Fruit fly (Drosophila melanogaster): Measurements from ENCODE around the gene CG43373.

Gene CG43373

dm6 chr3L:16488483-16489258 is 54.5 kb downstream of the CG43373 start (continued):
- TF ChIP-seq phol (tag; optimal IDR thresholded peaks at IDR 0.05): peak; percentile 65
- TF ChIP-seq CG7963 (GFP tag; IDR thresholded peaks at IDR 0.05; ENCODE audit: partially characterized antibody): no peak
- TF ChIP-seq sug (tag; optimal IDR thresholded peaks at IDR 0.05): no peak
- no peak for TF ChIP-seq pfk (GFP tag; optimal IDR thresholded peaks at IDR 0.05)
- no peak for TF ChIP-seq tin (GFP tag; optimal IDR thresholded peaks at IDR 0.05)
- no peak for TF ChIP-seq CG14050 (GFP tag; IDR thresholded peaks at IDR 0.05)
- no peak for TF ChIP-seq CG43689 (GFP tag; IDR thresholded peaks at IDR 0.05)
- TF ChIP-seq ATbp (GFP tag; optimal IDR thresholded peaks at IDR 0.05): peak; percentile 2
- TF ChIP-seq CG6813 (GFP tag; optimal IDR thresholded peaks at IDR 0.05): peak; percentile 49
- TF ChIP-seq Fer2 (tag; optimal IDR thresholded peaks at IDR 0.05): no peak
- TF ChIP-seq CG10147 (GFP tag; optimal IDR thresholded peaks at IDR 0.05): no peak
- no peak for TF ChIP-seq Fer3 (tag; optimal IDR thresholded peaks at IDR 0.05)
- TF ChIP-seq CG9797 (GFP tag; optimal IDR thresholded peaks at IDR 0.05): no peak
- TF ChIP-seq maf-S (GFP tag; optimal IDR thresholded peaks at IDR 0.05): no peak
- peak; percentile 3 for TF ChIP-seq NfI (GFP tag; optimal IDR thresholded peaks at IDR 0.05)
- peak; percentile 33; the same call in 1 of the 2 replicates for TF ChIP-seq lmd (GFP tag; IDR thresholded peaks at IDR 0.05)
- TF ChIP-seq kay (GFP tag; optimal IDR thresholded peaks at IDR 0.05): no peak
- peak; percentile 53 for TF ChIP-seq fd96Cb (tag; optimal IDR thresholded peaks at IDR 0.05)
- peak; percentile 54; the same call in 1 of the 3 replicates for TF ChIP-seq otp (GFP tag; IDR thresholded peaks at IDR 0.05)
- TF ChIP-seq org-1 (GFP tag; optimal IDR thresholded peaks at IDR 0.05): peak; percentile 16
- peak; percentile 17; the same call in 1 of the 2 replicates for TF ChIP-seq onecut (GFP tag; IDR thresholded peaks at IDR 0.05)
- no peak for TF ChIP-seq Atf-2 (GFP tag; optimal IDR thresholded peaks at IDR 0.05)
- TF ChIP-seq jing (GFP tag; optimal IDR thresholded peaks at IDR 0.05): no peak
- TF ChIP-seq Six4 (GFP tag; optimal IDR thresholded peaks at IDR 0.05): no peak
- no peak for TF ChIP-seq sima (GFP tag; optimal IDR thresholded peaks at IDR 0.05)
- no peak for TF ChIP-seq CG16779 (GFP tag; IDR thresholded peaks at IDR 0.05)
- no peak for TF ChIP-seq Bteb2 (GFP tag; optimal IDR thresholded peaks at IDR 0.05)
- no peak for TF ChIP-seq CG11085 (GFP tag; IDR thresholded peaks at IDR 0.05)
- no peak for TF ChIP-seq dm (GFP tag; optimal IDR thresholded peaks at IDR 0.05)
- no peak for TF ChIP-seq CG10654 (GFP tag; optimal IDR thresholded peaks at IDR 0.05)
- TF ChIP-seq CG8089 (GFP tag; optimal IDR thresholded peaks at IDR 0.05): no peak
- TF ChIP-seq CG14014 (GFP tag; IDR thresholded peaks at IDR 0.05): no peak
- TF ChIP-seq Dip2 (GFP tag; IDR thresholded peaks at IDR 0.05): no peak
- no peak for TF ChIP-seq CG11696 (GFP tag; IDR thresholded peaks at IDR 0.05)
- TF ChIP-seq sens (GFP tag): peak; percentile 85
- TF ChIP-seq Nf-YB (GFP tag; optimal IDR thresholded peaks at IDR 0.05): no peak
- no peak for TF ChIP-seq tna (GFP tag; IDR thresholded peaks at IDR 0.05; ENCODE audit: partially characterized antibody)
- no peak for TF ChIP-seq CG32767 (GFP tag; IDR thresholded peaks at IDR 0.05)
- peak; percentile 30; the same call in 2 of the 3 replicates for TF ChIP-seq tgo (GFP tag; IDR thresholded peaks at IDR 0.05)
- TF ChIP-seq bbx (GFP tag; IDR thresholded peaks at IDR 0.05; ENCODE audit: partially characterized antibody): 0 out of 2 replicates have a peak, but pooled peaks have one; percentile 18
- no peak for TF ChIP-seq danr (GFP tag; IDR thresholded peaks at IDR 0.05)
- TF ChIP-seq pros (GFP tag; optimal IDR thresholded peaks at IDR 0.05): peak; percentile 71
- TF ChIP-seq CG14860 (GFP tag; IDR thresholded peaks at IDR 0.05; ENCODE audit: partially characterized antibody): no peak
- no peak for TF ChIP-seq CG9876 (GFP tag; optimal IDR thresholded peaks at IDR 0.05)
- TF ChIP-seq HLH54F (GFP tag; optimal IDR thresholded peaks at IDR 0.05): no peak
- no peak for TF ChIP-seq D (optimal IDR thresholded peaks at IDR 0.05)
- TF ChIP-seq D (GFP tag; optimal IDR thresholded peaks at IDR 0.05): peak; percentile 56
- TF ChIP-seq CG1529 (GFP tag; optimal IDR thresholded peaks at IDR 0.05): peak; percentile 31
- TF ChIP-seq B-H1 (GFP tag; IDR thresholded peaks at IDR 0.05): no peak
- TF ChIP-seq hbn (GFP tag; IDR thresholded peaks at IDR 0.05; ENCODE audit: partially characterized antibody): no peak
